Fruit fly (Drosophila melanogaster): ENCODE data around the gene IntS11.

DNA sequence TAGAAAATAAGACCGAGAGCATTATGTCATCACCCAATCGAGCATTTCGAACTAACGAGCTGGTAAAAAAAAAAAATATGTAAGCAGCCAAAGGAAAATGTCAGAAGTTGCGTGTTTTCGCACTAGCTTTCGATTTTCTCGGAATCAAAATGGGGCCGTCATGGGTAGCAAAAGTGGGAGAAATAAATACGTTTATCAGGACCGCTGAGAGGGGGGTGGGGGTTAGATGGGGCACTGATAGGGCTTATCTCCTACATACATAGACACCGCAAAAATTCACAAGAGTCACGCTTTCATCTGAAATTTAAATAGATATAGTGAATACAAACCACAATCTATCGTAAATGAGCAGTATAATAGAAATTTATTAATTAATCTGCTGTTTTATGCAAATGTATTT lies 32.1 kb downstream of the IntS11 start:
- TF ChIP-seq psq (GFP tag; optimal IDR thresholded peaks at IDR 0.05), result no peak
- no peak for TF ChIP-seq lola (GFP tag; optimal IDR thresholded peaks at IDR 0.05)
- TF ChIP-seq fru (GFP tag; optimal IDR thresholded peaks at IDR 0.05), result no peak
- no peak for TF ChIP-seq OdsH (GFP tag; optimal IDR thresholded peaks at IDR 0.05)
- no peak for TF ChIP-seq pan (optimal IDR thresholded peaks at IDR 0.05)
- TF ChIP-seq sage (GFP tag; optimal IDR thresholded peaks at IDR 0.05), result no peak
- TF ChIP-seq Hnf4 (GFP tag; optimal IDR thresholded peaks at IDR 0.05), result no peak
- TF ChIP-seq Dfd (GFP tag; optimal IDR thresholded peaks at IDR 0.05), result no peak
- no peak for TF ChIP-seq Dif (GFP tag; optimal IDR thresholded peaks at IDR 0.05; ENCODE audit: partially characterized antibody)
- TF ChIP-seq usp (GFP tag; optimal IDR thresholded peaks at IDR 0.05), result no peak
- no peak for TF ChIP-seq Sp1 (GFP tag; optimal IDR thresholded peaks at IDR 0.05)
- no peak for TF ChIP-seq Myc (optimal IDR thresholded peaks at IDR 0.05)

Measured in whole organism, wandering third instar larva.